Worm (Caenorhabditis elegans) whole organism, mixed stage, embryonic: ENCODE measurements around the gene W08F4.10.

Experiments used
- bed-3 ChIP-seq: fragments of 200-800 bp; sonication (Bioruptor generic); optimal IDR thresholded peaks from 3 replicates; lab custom pipeline; 2018; ENCODE audit warnings: mild to moderate bottlenecking, missing genetic modification characterization, moderate library complexity, missing compliant biosample characterization
- blmp-1 ChIP-seq: fragments of 150-350 bp; optimal IDR thresholded peaks from 2 replicates; lab custom pipeline; 2014; ENCODE audit warnings: missing biosample characterization, missing genetic modification characterization
- ceh-39 ChIP-seq: fragments of 150-350 bp; optimal IDR thresholded peaks from 2 replicates; lab custom pipeline; 2014; ENCODE audit warnings: missing biosample characterization, missing genetic modification characterization
- ceh-43 ChIP-seq: fragments of 200-800 bp; sonication (Bioruptor generic); optimal IDR thresholded peaks from 2 replicates; lab custom pipeline; 2018; ENCODE audit warnings: mild to moderate bottlenecking, missing genetic modification characterization, moderate library complexity, missing compliant biosample characterization
- ceh-83 ChIP-seq: fragments of 200-800 bp; sonication (Bioruptor generic); optimal IDR thresholded peaks from 2 replicates; lab custom pipeline; 2018; ENCODE audit warnings: mild to moderate bottlenecking, missing genetic modification characterization, missing compliant biosample characterization
- ces-1 ChIP-seq: fragments of 150-350 bp; optimal IDR thresholded peaks from 2 replicates; lab custom pipeline; 2014; ENCODE audit warnings: missing biosample characterization, missing genetic modification reagents, missing genetic modification characterization
- cnd-1 ChIP-seq: fragments of 200-800 bp; sonication (Bioruptor generic); optimal IDR thresholded peaks from 2 replicates; lab custom pipeline; 2018; ENCODE audit warnings: mild to moderate bottlenecking, missing genetic modification characterization, missing compliant biosample characterization
- drap-1 ChIP-seq: fragments of 200-800 bp; sonication (Bioruptor generic); optimal IDR thresholded peaks from 3 replicates; lab custom pipeline; 2018; ENCODE audit warnings: mild to moderate bottlenecking, missing genetic modification characterization, missing compliant biosample characterization
- elt-1 ChIP-seq: sonication (generic microtip); optimal IDR thresholded peaks from 2 replicates; lab custom pipeline; 2017; ENCODE audit warnings: missing genetic modification characterization, mild to moderate bottlenecking, missing compliant biosample characterization, antibody characterized with exemption, moderate library complexity, borderline replicate concordance; ENCODE audit not compliant: insufficient read depth
- elt-3 ChIP-seq: fragments of 150-350 bp; optimal IDR thresholded peaks from 2 replicates; lab custom pipeline; 2014; ENCODE audit warnings: missing biosample characterization, missing genetic modification characterization
- flh-1 ChIP-seq: fragments of 200-800 bp; sonication (Bioruptor generic); optimal IDR thresholded peaks from 2 replicates; lab custom pipeline; 2018; ENCODE audit warnings: mild to moderate bottlenecking, missing genetic modification characterization, moderate library complexity, missing compliant biosample characterization
- ham-2 ChIP-seq: fragments of 200-800 bp; sonication (Bioruptor generic); optimal IDR thresholded peaks from 2 replicates; lab custom pipeline; 2018; ENCODE audit warnings: mild to moderate bottlenecking, missing genetic modification characterization, missing compliant biosample characterization
- hlh-1 ChIP-seq: fragments of 150-350 bp; optimal IDR thresholded peaks from 2 replicates; lab custom pipeline; 2014; ENCODE audit warnings: missing biosample characterization, missing genetic modification reagents, missing genetic modification characterization
- lin-13 ChIP-seq: fragments of 150-350 bp; optimal IDR thresholded peaks from 2 replicates; lab custom pipeline; 2014; ENCODE audit warnings: missing biosample characterization, missing genetic modification characterization
- lin-32 ChIP-seq: fragments of 200-800 bp; sonication (Bioruptor generic); optimal IDR thresholded peaks from 2 replicates; lab custom pipeline; 2018; ENCODE audit warnings: mild to moderate bottlenecking, missing genetic modification characterization, missing compliant biosample characterization
- lsy-2 ChIP-seq: fragments of 150-350 bp; optimal IDR thresholded peaks from 2 replicates; lab custom pipeline; 2014; ENCODE audit warnings: missing biosample characterization, missing genetic modification characterization
- mep-1 ChIP-seq: fragments of 150-350 bp; optimal IDR thresholded peaks from 2 replicates; lab custom pipeline; 2017; ENCODE audit warnings: missing biosample characterization, missing genetic modification reagents, missing genetic modification characterization, inconsistent platforms
- mls-2 ChIP-seq: sonication (generic microtip); optimal IDR thresholded peaks from 2 replicates; lab custom pipeline; 2016; ENCODE audit warnings: mild to moderate bottlenecking, missing genetic modification characterization, moderate library complexity, missing compliant biosample characterization
- nhr-12 ChIP-seq: fragments of 150-350 bp; optimal IDR thresholded peaks from 2 replicates; lab custom pipeline; 2014; ENCODE audit warnings: missing biosample characterization, missing genetic modification characterization
- nhr-2 ChIP-seq: fragments of 150-350 bp; optimal IDR thresholded peaks from 2 replicates; lab custom pipeline; 2014; ENCODE audit warnings: missing biosample characterization, missing genetic modification characterization
- nhr-237 ChIP-seq: fragments of 150-350 bp; optimal IDR thresholded peaks from 2 replicates; lab custom pipeline; 2014; ENCODE audit warnings: missing biosample characterization, missing genetic modification characterization
- nhr-76 ChIP-seq: sonication (generic microtip); optimal IDR thresholded peaks from 2 replicates; lab custom pipeline; 2017; ENCODE audit warnings: missing biosample characterization, missing genetic modification characterization
- sem-2 ChIP-seq: fragments of 200-800 bp; sonication (Bioruptor generic); optimal IDR thresholded peaks from 2 replicates; lab custom pipeline; 2018; ENCODE audit warnings: mild to moderate bottlenecking, missing genetic modification characterization, missing compliant biosample characterization
- snpc-4 ChIP-seq: fragments of 150-350 bp; optimal IDR thresholded peaks from 2 replicates; lab custom pipeline; 2014; ENCODE audit warnings: missing biosample characterization, missing genetic modification characterization
- sptf-1 ChIP-seq: sonication (generic microtip); optimal IDR thresholded peaks from 2 replicates; lab custom pipeline; 2017; ENCODE audit warnings: mild to moderate bottlenecking, missing genetic modification characterization, moderate library complexity, missing compliant biosample characterization
- tbx-8 ChIP-seq: fragments of 200-800 bp; sonication (Bioruptor generic); optimal IDR thresholded peaks from 2 replicates; lab custom pipeline; 2018; ENCODE audit warnings: mild to moderate bottlenecking, missing genetic modification characterization, moderate library complexity, missing compliant biosample characterization
- unc-120 ChIP-seq: sonication (generic microtip); optimal IDR thresholded peaks from 2 replicates; lab custom pipeline; 2017; ENCODE audit warnings: missing genetic modification characterization, missing compliant biosample characterization; ENCODE audit not compliant: poor library complexity, severe bottlenecking
- unc-39 ChIP-seq: fragments of 150-350 bp; optimal IDR thresholded peaks from 2 replicates; lab custom pipeline; 2014; ENCODE audit warnings: missing biosample characterization, missing genetic modification characterization
- ztf-11 ChIP-seq: fragments of 150-350 bp; optimal IDR thresholded peaks from 2 replicates; lab custom pipeline; 2014; ENCODE audit warnings: missing biosample characterization, missing genetic modification characterization

W08F4.10 gene

ce11 chrII:591110-591509 is at the start of gene W08F4.10:
W08F4.10 (minus strand) TSS chrII:591210.
- TF ChIP-seq ceh-43 (no peak), blmp-1 (tag; lab: Kevin White, UChicago) (no peak), bed-3 (GFP tag; lab: Kevin White, UChicago) (no peak), ztf-11 (tag; lab: Kevin White, UChicago) (no peak), mep-1 (tag; lab: Kevin White, UChicago) (no peak), hlh-1 (no peak), sptf-1 (tag; lab: Kevin White, UChicago) (no peak)

ce11 chrII:639467-639866 is 48.5 kb upstream of the W08F4.10 start, which contains the start of gene K07E8.6:
K07E8.6 (minus strand) TSS chrII:639567.
- TF ChIP-seq ces-1 (GFP tag; lab: Kevin White, UChicago): no peak
- no peak for TF ChIP-seq elt-3 (tag; lab: Kevin White, UChicago)
- no peak for TF ChIP-seq sem-2 (GFP tag; lab: Kevin White, UChicago)
- no peak for TF ChIP-seq unc-120 (tag; lab: Kevin White, UChicago)
- no peak for TF ChIP-seq lsy-2
- no peak for TF ChIP-seq mep-1 (tag; lab: Kevin White, UChicago)
- no peak for TF ChIP-seq flh-1 (GFP tag; lab: Kevin White, UChicago)
- TF ChIP-seq elt-1 (tag; lab: Kevin White, UChicago): no peak
- TF ChIP-seq nhr-2 (tag; lab: Kevin White, UChicago): no peak
- TF ChIP-seq nhr-76 (tag; lab: Kevin White, UChicago): no peak
- TF ChIP-seq cnd-1 (tag; lab: Kevin White, UChicago): no peak
- TF ChIP-seq drap-1: no peak
- TF ChIP-seq lin-13 (tag; lab: Kevin White, UChicago): no peak
- TF ChIP-seq ceh-83 (GFP tag; lab: Kevin White, UChicago): no peak
- TF ChIP-seq bed-3 (GFP tag; lab: Kevin White, UChicago): no peak
- TF ChIP-seq ham-2 (GFP tag; lab: Kevin White, UChicago): no peak
- no peak for TF ChIP-seq ceh-43
- TF ChIP-seq, all 35 proteins: peak for 0

ce11 chrII:633984-634383 is 43.0 kb upstream of the W08F4.10 start, which contains the start of gene T04B8.1:
T04B8.1 (plus strand) TSS chrII:634284.
- TF ChIP-seq ztf-11 (tag; lab: Kevin White, UChicago): no peak
- TF ChIP-seq mls-2 (tag; lab: Kevin White, UChicago): no peak
- TF ChIP-seq nhr-237 (tag; lab: Kevin White, UChicago): no peak
- TF ChIP-seq nhr-12: no peak
- TF ChIP-seq unc-120 (tag; lab: Kevin White, UChicago): no peak
- TF ChIP-seq elt-3 (tag; lab: Kevin White, UChicago): no peak
- TF ChIP-seq ceh-39 (tag; lab: Kevin White, UChicago): no peak
- no peak for TF ChIP-seq lin-13 (tag; lab: Kevin White, UChicago)
- TF ChIP-seq ceh-83 (GFP tag; lab: Kevin White, UChicago): no peak
- TF ChIP-seq tbx-8 (GFP tag; lab: Kevin White, UChicago): no peak
- no peak for TF ChIP-seq mep-1 (tag; lab: Kevin White, UChicago)
- no peak for TF ChIP-seq unc-39 (tag; lab: Kevin White, UChicago)
- no peak for TF ChIP-seq cnd-1 (tag; lab: Kevin White, UChicago)
- no peak for TF ChIP-seq snpc-4
- TF ChIP-seq ces-1 (GFP tag; lab: Kevin White, UChicago): no peak
- TF ChIP-seq elt-1 (tag; lab: Kevin White, UChicago): no peak

DNA sequence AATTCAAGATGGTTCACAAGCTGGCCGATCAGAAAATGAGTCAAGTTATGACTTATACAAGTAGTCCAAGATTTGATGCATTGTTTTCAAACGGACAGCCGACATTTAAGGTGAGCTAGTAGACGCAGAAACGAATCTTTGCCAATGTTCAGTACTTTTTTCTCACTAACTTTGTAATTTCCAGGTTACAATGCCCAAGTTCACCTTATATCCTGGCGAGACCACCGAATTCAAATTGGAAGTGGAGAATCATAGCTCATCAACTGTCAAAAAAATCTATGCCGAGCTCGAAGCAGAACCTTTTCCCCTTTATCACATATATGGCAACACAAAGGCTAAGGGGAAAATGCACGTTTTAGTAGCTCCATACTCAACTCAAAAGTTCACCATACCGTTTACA is 36.9 kb upstream of the W08F4.10 start:
- TF ChIP-seq blmp-1 (tag; lab: Kevin White, UChicago) (no peak), mep-1 (tag; lab: Kevin White, UChicago) (no peak), ztf-11 (tag; lab: Kevin White, UChicago) (no peak), sptf-1 (tag; lab: Kevin White, UChicago) (no peak), nhr-237 (tag; lab: Kevin White, UChicago) (no peak), elt-3 (tag; lab: Kevin White, UChicago) (no peak), lin-32 (GFP tag; lab: Kevin White, UChicago) (no peak), hlh-1 (no peak), mls-2 (tag; lab: Kevin White, UChicago) (no peak), sem-2 (GFP tag; lab: Kevin White, UChicago) (no peak)
- TF ChIP-seq, all 35 proteins: peak for 0

ce11 chrII:627205-627604 is 36.2 kb upstream of the W08F4.10 start, which contains the start of gene arrd-1:
arrd-1 (plus strand) TSS chrII:627505.
- no peak for TF ChIP-seq elt-3 (tag; lab: Kevin White, UChicago)
- TF ChIP-seq sptf-1 (tag; lab: Kevin White, UChicago): no peak
- no peak for TF ChIP-seq bed-3 (GFP tag; lab: Kevin White, UChicago)
- no peak for TF ChIP-seq hlh-1
- no peak for TF ChIP-seq ceh-43
- no peak for TF ChIP-seq snpc-4
- no peak for TF ChIP-seq lsy-2
